Fruit fly (Drosophila melanogaster) whole organism, pupa: ENCODE data around the gene CG33340.

Experiments used
- CG17806 ChIP-seq: fragments of 200-800 bp; sonication (Bioruptor generic); optimal IDR thresholded peaks from 2 replicates; lab custom pipeline; 2018; ENCODE audit warnings: missing biosample characterization, mild to moderate bottlenecking, missing genetic modification characterization, moderate library complexity

CG33340 gene

dm6 chr3R:24392207-24392939, 29.4 kb downstream of the CG33340 start, which contains the start of gene CG13616:
TSS of gene CG13616 (plus strand) at chr3R:24392889.
- no peak for TF ChIP-seq CG17806 (tag; lab: Kevin White, UChicago)
